Fruit fly (Drosophila melanogaster) whole organism, embryonic: ENCODE measurements around the gene CG11891.

Source experiments
- Atf6 ChIP-seq: fragments of 200-800 bp; sonication (Bioruptor generic); IDR thresholded peaks from 2 replicates; pipeline ENCODE4 v1.3.6; 2022; ENCODE audit warnings: missing biosample characterization, missing genetic modification characterization
- CG2116 ChIP-seq: fragments of 200-800 bp; sonication (Bioruptor generic); optimal IDR thresholded peaks from 3 replicates; lab custom pipeline; 2018; ENCODE audit warnings: missing biosample characterization, mild to moderate bottlenecking, missing genetic modification characterization
- CrebB ChIP-seq: fragments of 200-800 bp; sonication (Bioruptor generic); optimal IDR thresholded peaks from 3 replicates; lab custom pipeline; 2018; ENCODE audit warnings: missing biosample characterization, mild to moderate bottlenecking, missing genetic modification characterization
- Dp ChIP-seq: fragments of 200-800 bp; sonication (Bioruptor generic); optimal IDR thresholded peaks from 2 replicates; lab custom pipeline; 2018; ENCODE audit warnings: missing biosample characterization, mild to moderate bottlenecking, missing genetic modification characterization, moderate library complexity
- Sox102F ChIP-seq: fragments of 200-800 bp; sonication (Bioruptor generic); optimal IDR thresholded peaks from 2 replicates; lab custom pipeline; 2018; ENCODE audit warnings: missing biosample characterization, mild to moderate bottlenecking, missing genetic modification characterization, moderate library complexity
- pan ChIP-seq, 4 experiments: fragments of >200 bp in 3 of 4; fragments of 200-800 bp in 1 of 4; sonication (Bioruptor generic) in 1 of 4; optimal IDR thresholded peaks in 3 of 4; IDR thresholded peaks in 1 of 4; 2 replicates each; pipeline versions ENCODE4 v1.3.6 to Lab custom; 2017 to 2022; ENCODE audit warnings: missing biosample characterization in 2 of 4, missing genetic modification characterization in 2 of 4, mixed read lengths in 1 of 4

DNA sequence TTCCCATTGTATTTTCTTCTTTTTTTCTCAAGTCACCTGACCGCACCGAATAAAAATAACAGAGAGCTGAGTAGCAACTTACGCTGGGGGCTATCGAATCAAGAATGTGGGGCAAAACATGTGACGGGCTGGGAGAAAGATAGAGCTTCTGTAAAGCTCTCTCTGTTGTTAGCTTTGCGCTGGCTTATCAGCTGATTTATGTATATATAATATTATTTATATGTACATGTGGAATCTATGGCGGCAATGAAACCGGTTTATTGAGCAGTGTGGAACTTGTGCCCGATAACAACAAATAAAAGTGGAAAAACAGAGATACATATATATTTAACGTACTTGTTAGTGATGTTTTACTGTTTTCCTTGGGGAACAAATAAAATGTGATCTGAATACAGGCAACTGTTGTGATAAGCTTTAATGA is 22.9 kb downstream of the CG11891 start, which contains the start of gene CG31098:
- no peak; the same call in 1 of the 2 replicates for TF ChIP-seq Atf6 (GFP tag; lab: Robert Waterston, UW)
- TF ChIP-seq pan (optimal IDR thresholded peaks at IDR 0.05; lab: Kevin White, UChicago): no peak
- no peak for TF ChIP-seq pan (GFP tag; optimal IDR thresholded peaks at IDR 0.05 in 1 of 2, IDR thresholded peaks at IDR 0.05 in 1 of 2)
- peak; percentile 53 for TF ChIP-seq CrebB
- no peak for TF ChIP-seq Sox102F (GFP tag; lab: Kevin White, UChicago)
- no peak for TF ChIP-seq Dp (GFP tag; lab: Kevin White, UChicago)
- no peak for TF ChIP-seq CG2116 (GFP tag; lab: Kevin White, UChicago)
